Fruit fly (Drosophila melanogaster): ENCODE results near the gene Pgant7.

Gene Pgant7

dm6 chrX:18509430-18509829 lies 9.6 kb upstream of the Pgant7 start:
- TF ChIP-seq achi (GFP tag; optimal IDR thresholded peaks at IDR 0.05) (no peak), spab (GFP tag; optimal IDR thresholded peaks at IDR 0.05) (no peak), CG3919 (GFP tag; optimal IDR thresholded peaks at IDR 0.05) (no peak), vri (GFP tag; optimal IDR thresholded peaks at IDR 0.05) (peak; percentile 5)

DNA sequence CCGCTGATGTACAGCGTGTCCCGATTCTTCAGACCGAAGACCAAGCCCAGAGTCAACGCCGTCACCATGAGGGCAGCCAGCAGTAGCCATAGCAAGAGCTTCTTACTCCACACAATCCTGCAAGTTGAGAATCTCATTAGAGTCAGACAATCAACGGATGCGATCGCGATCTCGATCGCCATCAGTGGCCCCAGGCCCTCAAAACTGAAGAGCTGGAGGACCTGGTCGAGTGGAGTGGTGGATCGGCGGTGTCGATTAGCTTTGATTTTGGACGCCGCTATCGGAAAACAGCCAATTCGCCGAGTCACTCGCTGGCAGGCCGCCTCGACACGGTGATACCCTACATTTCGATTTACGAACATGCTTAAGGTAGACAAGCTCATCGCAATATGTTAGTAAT lies 8.8 kb upstream of the Pgant7 start:
- TF ChIP-seq esn (GFP tag; optimal IDR thresholded peaks at IDR 0.05) (no peak), Met (GFP tag; optimal IDR thresholded peaks at IDR 0.05) (no peak), net (GFP tag; optimal IDR thresholded peaks at IDR 0.05) (no peak), dac (GFP tag; optimal IDR thresholded peaks at IDR 0.05) (no peak)

DNA sequence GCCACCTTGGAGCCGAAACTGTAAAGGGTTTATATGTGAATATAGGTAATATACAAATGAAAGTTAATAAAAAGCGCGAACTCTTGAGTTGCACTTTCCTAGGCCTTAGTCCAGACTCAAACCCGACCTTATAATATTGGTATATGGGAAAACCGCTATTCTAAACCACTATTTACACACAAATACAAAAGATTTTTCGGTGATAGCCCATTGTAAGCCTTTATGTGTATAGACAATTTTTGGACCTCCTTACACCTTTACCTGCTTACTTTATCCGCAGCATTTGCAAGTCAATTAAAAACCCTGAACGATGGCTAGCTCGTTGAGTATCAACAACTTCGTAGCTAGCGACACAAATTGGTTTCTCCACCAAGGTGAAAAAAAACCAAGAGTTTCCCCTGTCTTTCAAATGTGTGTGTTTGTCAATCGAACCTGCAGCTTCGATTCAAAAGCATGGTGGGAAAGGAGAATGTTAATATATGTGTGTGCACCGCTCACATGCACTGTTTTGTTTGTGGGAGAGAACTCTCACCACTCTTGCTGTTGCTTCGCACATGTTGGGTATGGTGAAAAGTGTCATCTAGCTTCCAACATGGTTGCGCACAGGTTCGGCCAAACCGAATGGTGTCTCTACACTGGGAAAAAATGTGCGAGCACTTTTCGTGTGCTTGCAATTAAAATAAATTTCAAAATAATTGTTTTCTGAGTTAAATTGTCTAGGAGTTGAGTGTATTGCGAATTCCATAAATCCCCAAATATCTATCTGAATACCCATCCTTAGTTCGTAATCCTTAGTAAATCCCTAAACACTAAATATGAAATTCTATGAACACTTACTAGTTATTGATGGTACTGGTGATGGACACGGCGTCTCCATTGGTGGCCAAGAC lies 7.1 kb upstream of the Pgant7 start:
- TF ChIP-seq Hr39 (GFP tag; optimal IDR thresholded peaks at IDR 0.05) (peak; percentile 59), cyc (GFP tag; optimal IDR thresholded peaks at IDR 0.05) (peak; percentile 69), pdm3 (GFP tag; optimal IDR thresholded peaks at IDR 0.05) (peak; percentile 74), CG8632 (GFP tag; optimal IDR thresholded peaks at IDR 0.05) (peak; percentile 61), CG6276 (GFP tag; optimal IDR thresholded peaks at IDR 0.05) (peak; percentile 80), fkh (GFP tag; optimal IDR thresholded peaks at IDR 0.05) (peak; percentile 31), dac (GFP tag; optimal IDR thresholded peaks at IDR 0.05) (peak; percentile 66), Sox102F (GFP tag; optimal IDR thresholded peaks at IDR 0.05) (peak; percentile 69), achi (GFP tag; optimal IDR thresholded peaks at IDR 0.05) (peak; percentile 67), CG6854 (GFP tag; optimal IDR thresholded peaks at IDR 0.05) (no peak), Eip93F (GFP tag; optimal IDR thresholded peaks at IDR 0.05) (peak; percentile 11), CG31627 (GFP tag; optimal IDR thresholded peaks at IDR 0.05) (peak; percentile 55), vri (GFP tag; optimal IDR thresholded peaks at IDR 0.05) (peak; percentile 54), Blimp-1 (GFP tag; optimal IDR thresholded peaks at IDR 0.05) (no peak), net (GFP tag; optimal IDR thresholded peaks at IDR 0.05) (peak; percentile 82), CG3032 (tag; optimal IDR thresholded peaks at IDR 0.05) (peak; percentile 42), CG10631 (GFP tag; optimal IDR thresholded peaks at IDR 0.05) (peak; percentile 72), fd59A (GFP tag; optimal IDR thresholded peaks at IDR 0.05) (peak; percentile 41), esn (GFP tag; optimal IDR thresholded peaks at IDR 0.05) (peak; percentile 72), CG16779 (tag; optimal IDR thresholded peaks at IDR 0.05) (peak; percentile 45), Sox15 (GFP tag; optimal IDR thresholded peaks at IDR 0.05) (peak; percentile 22), Lpt (GFP tag; optimal IDR thresholded peaks at IDR 0.05) (peak; percentile 27), topi (GFP tag; optimal IDR thresholded peaks at IDR 0.05) (peak; percentile 80), lz (GFP tag; optimal IDR thresholded peaks at IDR 0.05) (peak; percentile 71), CG11294 (GFP tag; IDR thresholded peaks at IDR 0.05) (peak; percentile 56; the same call in 1 of the 2 replicates), Gug (GFP tag; IDR thresholded peaks at IDR 0.05) (peak; percentile 79), Hr38 (GFP tag; optimal IDR thresholded peaks at IDR 0.05) (no peak), CG11902 (GFP tag; optimal IDR thresholded peaks at IDR 0.05) (peak; percentile 52), Ets21C (GFP tag; optimal IDR thresholded peaks at IDR 0.05) (peak; percentile 42), CG15336 (GFP tag; IDR thresholded peaks at IDR 0.05) (peak; percentile 90), CG6163 (GFP tag; IDR thresholded peaks at IDR 0.05) (peak; percentile 91), svp (GFP tag) (no peak), CG9139 (GFP tag; optimal IDR thresholded peaks at IDR 0.05) (no peak), CG3919 (GFP tag; optimal IDR thresholded peaks at IDR 0.05) (peak; percentile 82), Smox (GFP tag; optimal IDR thresholded peaks at IDR 0.05) (peak; percentile 67), CG8119 (GFP tag; IDR thresholded peaks at IDR 0.05) (peak; percentile 84), OdsH (GFP tag; optimal IDR thresholded peaks at IDR 0.05) (peak; percentile 71), Met (GFP tag; optimal IDR thresholded peaks at IDR 0.05) (peak; percentile 83), CG6808 (GFP tag; optimal IDR thresholded peaks at IDR 0.05) (peak; percentile 49), CG10669 (GFP tag; optimal IDR thresholded peaks at IDR 0.05) (peak; percentile 73), CG1621 (tag; optimal IDR thresholded peaks at IDR 0.05) (peak; percentile 56), CG4318 (GFP tag; optimal IDR thresholded peaks at IDR 0.05) (no peak), salr (GFP tag; optimal IDR thresholded peaks at IDR 0.05) (peak; percentile 3 to 60), CG8319 (GFP tag; optimal IDR thresholded peaks at IDR 0.05) (peak; percentile 52)

All from whole organism, prepupa.